Fruit fly (Drosophila melanogaster) whole organism: ENCODE measurements around the gene Svip.

Experiments
- CG8478 ChIP-seq: fragments of >200 bp; optimal IDR thresholded peaks from 2 replicates; lab custom pipeline; 2018; ENCODE audit warnings: inconsistent platforms
- Dll ChIP-seq: fragments of >200 bp; optimal IDR thresholded peaks from 2 replicates; lab custom pipeline; 2017
- EcR ChIP-seq, 2 experiments: fragments of >200 bp; optimal IDR thresholded peaks; 2 replicates each; lab custom pipeline; 2017; ENCODE audit warnings: missing biosample characterization in 2 of 2, missing genetic modification characterization in 2 of 2, missing genetic modification reagents in 2 of 2
- pan ChIP-seq: fragments of >200 bp; optimal IDR thresholded peaks from 2 replicates; lab custom pipeline; 2017
- psq ChIP-seq: fragments of >200 bp; optimal IDR thresholded peaks from 2 replicates; lab custom pipeline; 2017
- usp ChIP-seq: fragments of >200 bp; optimal IDR thresholded peaks from 2 replicates; lab custom pipeline; 2017; ENCODE audit warnings: missing biosample characterization, missing genetic modification characterization, mixed read lengths

dm6 chr3L:9391340-9391980, 32.7 kb downstream of the Svip start:
- TF ChIP-seq Dll (lab: Kevin White, UChicago) (no peak), pan (lab: Kevin White, UChicago) (no peak), psq (no peak), CG8478 (no peak), EcR (GFP tag; optimal IDR thresholded peaks at IDR 0.05; lab: Kevin White, UChicago) (no peak), usp (GFP tag; lab: Kevin White, UChicago) (no peak)
